Fruit fly (Drosophila melanogaster) whole organism, embryonic: ENCODE measurements around the gene sit.

ENCODE experiments used
- Abd-B ChIP-seq: fragments of 200-800 bp; sonication (Bioruptor generic); optimal IDR thresholded peaks from 2 replicates; lab custom pipeline; 2018; ENCODE audit warnings: missing biosample characterization, mild to moderate bottlenecking, missing genetic modification characterization, moderate library complexity
- Ada2b ChIP-seq: fragments of 200-800 bp; sonication (Bioruptor generic); IDR thresholded peaks from 2 replicates; pipeline ENCODE4 v1.3.6; 2022; ENCODE audit warnings: missing biosample characterization, missing genetic modification characterization
- Atf-2 ChIP-seq: fragments of 200-800 bp; sonication (Bioruptor generic); optimal IDR thresholded peaks from 2 replicates; lab custom pipeline; 2016; ENCODE audit warnings: missing biosample characterization, missing genetic modification characterization
- BEAF-32 ChIP-seq: fragments of 200-800 bp; sonication (Bioruptor generic); optimal IDR thresholded peaks from 3 replicates; lab custom pipeline; 2017; ENCODE audit warnings: missing biosample characterization, missing genetic modification characterization, mild to moderate bottlenecking, moderate library complexity, missing genetic modification reagents
- Bteb2 ChIP-seq: fragments of 200-800 bp; sonication (Bioruptor generic); optimal IDR thresholded peaks from 2 replicates; lab custom pipeline; 2016; ENCODE audit warnings: missing biosample characterization, missing genetic modification characterization
- CG10274 ChIP-seq: fragments of 200-800 bp; sonication (Bioruptor generic); optimal IDR thresholded peaks from 3 replicates; lab custom pipeline; 2017; ENCODE audit warnings: missing biosample characterization, mild to moderate bottlenecking, missing genetic modification characterization
- CG10654 ChIP-seq: fragments of 200-800 bp; sonication (Bioruptor generic); optimal IDR thresholded peaks from 2 replicates; lab custom pipeline; 2016; ENCODE audit warnings: missing biosample characterization, missing genetic modification characterization
- CG11723 ChIP-seq: fragments of 200-800 bp; sonication (Bioruptor generic); optimal IDR thresholded peaks from 2 replicates; lab custom pipeline; 2017; ENCODE audit warnings: missing biosample characterization, mild to moderate bottlenecking, missing genetic modification characterization
- CG13123 ChIP-seq: fragments of 200-800 bp; sonication (Bioruptor generic); optimal IDR thresholded peaks from 2 replicates; lab custom pipeline; 2016; ENCODE audit warnings: missing biosample characterization, missing genetic modification characterization
- CG13296 ChIP-seq: fragments of 200-800 bp; sonication (Bioruptor generic); optimal IDR thresholded peaks from 3 replicates; lab custom pipeline; 2018; ENCODE audit warnings: missing biosample characterization, mild to moderate bottlenecking, missing genetic modification characterization
- CG14441 ChIP-seq: fragments of 200-800 bp; sonication (Bioruptor generic); IDR thresholded peaks from 2 replicates; pipeline ENCODE4 v1.3.6; 2022; ENCODE audit warnings: missing biosample characterization, missing genetic modification characterization
- CG16813 ChIP-seq: fragments of 200-800 bp; sonication (Bioruptor generic); IDR thresholded peaks from 3 replicates; pipeline ENCODE4 v1.3.6; 2022; ENCODE audit warnings: missing biosample characterization, missing genetic modification characterization; ENCODE audit not compliant: partially characterized antibody
- CG16863 ChIP-seq: fragments of 200-800 bp; sonication (Bioruptor generic); optimal IDR thresholded peaks from 3 replicates; lab custom pipeline; 2016; ENCODE audit warnings: missing biosample characterization, missing genetic modification characterization
- CG17328 ChIP-seq: fragments of 200-800 bp; sonication (Bioruptor generic); IDR thresholded peaks from 2 replicates; pipeline ENCODE4 v1.3.6; 2022; ENCODE audit warnings: missing biosample characterization, missing genetic modification characterization
- CG1792 ChIP-seq: fragments of 200-800 bp; sonication (Bioruptor generic); optimal IDR thresholded peaks from 2 replicates; lab custom pipeline; 2016; ENCODE audit warnings: missing biosample characterization, missing genetic modification characterization
- CG2712 ChIP-seq: fragments of 200-800 bp; optimal IDR thresholded peaks from 3 replicates; lab custom pipeline; 2019; ENCODE audit warnings: missing biosample characterization, mild to moderate bottlenecking, missing genetic modification characterization, moderate library complexity
- CG33557 ChIP-seq: fragments of 200-800 bp; sonication (Bioruptor generic); optimal IDR thresholded peaks from 2 replicates; lab custom pipeline; 2019; ENCODE audit warnings: missing biosample characterization, mild to moderate bottlenecking, missing genetic modification characterization, moderate library complexity
- CG34376 ChIP-seq: fragments of 200-800 bp; sonication (Bioruptor generic); optimal IDR thresholded peaks from 2 replicates; lab custom pipeline; 2018; ENCODE audit warnings: missing biosample characterization, mild to moderate bottlenecking, missing genetic modification characterization
- CG3726 ChIP-seq: fragments of 200-800 bp; sonication (Bioruptor generic); IDR thresholded peaks from 3 replicates; pipeline ENCODE4, ENCODE4 v1.3.6; 2022; ENCODE audit warnings: missing biosample characterization, missing genetic modification characterization
- CG43689 ChIP-seq: fragments of 200-800 bp; sonication (Bioruptor generic); IDR thresholded peaks from 2 replicates; pipeline ENCODE4 v1.3.6; 2022; ENCODE audit warnings: missing biosample characterization, missing genetic modification characterization
- CG4820 ChIP-seq: fragments of 200-800 bp; sonication (Bioruptor generic); optimal IDR thresholded peaks from 3 replicates; lab custom pipeline; 2016; ENCODE audit warnings: missing biosample characterization, missing genetic modification characterization
- CG7786 ChIP-seq: fragments of 200-800 bp; sonication (Bioruptor generic); optimal IDR thresholded peaks from 2 replicates; lab custom pipeline; 2016; ENCODE audit warnings: missing biosample characterization, missing genetic modification characterization
- CG7928 ChIP-seq: fragments of 200-800 bp; sonication (Bioruptor generic); optimal IDR thresholded peaks from 2 replicates; lab custom pipeline; 2017; ENCODE audit warnings: missing biosample characterization, mild to moderate bottlenecking, missing genetic modification characterization
- CG7987 ChIP-seq: fragments of 200-800 bp; sonication (Bioruptor generic); optimal IDR thresholded peaks from 2 replicates; lab custom pipeline; 2018; ENCODE audit warnings: missing biosample characterization, mild to moderate bottlenecking, missing genetic modification characterization, moderate library complexity
- CG9932 ChIP-seq: fragments of 200-800 bp; sonication (Bioruptor generic); IDR thresholded peaks from 2 replicates; pipeline ENCODE4 v1.3.6; 2022; ENCODE audit warnings: missing biosample characterization, missing genetic modification characterization
- H15 ChIP-seq: fragments of 200-800 bp; sonication (Bioruptor generic); IDR thresholded peaks from 3 replicates; pipeline ENCODE4 v1.3.6; 2022; ENCODE audit warnings: missing biosample characterization, missing genetic modification characterization
- HLH54F ChIP-seq: fragments of 200-800 bp; sonication (Bioruptor generic); optimal IDR thresholded peaks from 3 replicates; lab custom pipeline; 2016; ENCODE audit warnings: missing biosample characterization, missing genetic modification characterization
- HmgZ ChIP-seq: fragments of 200-800 bp; sonication (Bioruptor generic); optimal IDR thresholded peaks from 2 replicates; lab custom pipeline; 2018; ENCODE audit warnings: missing biosample characterization, mild to moderate bottlenecking, missing genetic modification characterization
- Sox100B ChIP-seq: fragments of 200-800 bp; sonication (Bioruptor generic); optimal IDR thresholded peaks from 3 replicates; lab custom pipeline; 2018; ENCODE audit warnings: missing biosample characterization, mild to moderate bottlenecking, missing genetic modification characterization
- amos ChIP-seq: fragments of 200-800 bp; sonication (Bioruptor generic); IDR thresholded peaks from 2 replicates; pipeline ENCODE4 v1.3.6; 2022; ENCODE audit warnings: missing biosample characterization, missing genetic modification characterization; ENCODE audit not compliant: partially characterized antibody
- ase ChIP-seq: fragments of 200-800 bp; sonication (Bioruptor generic); IDR thresholded peaks from 3 replicates; pipeline ENCODE4 v1.3.6; 2022; ENCODE audit warnings: missing biosample characterization, missing genetic modification characterization
- chinmo ChIP-seq: fragments of 200-800 bp; sonication (Bioruptor generic); IDR thresholded peaks from 4 replicates; pipeline ENCODE4 v1.3.6; 2022; ENCODE audit warnings: missing biosample characterization, missing genetic modification characterization; ENCODE audit not compliant: partially characterized antibody
- crol ChIP-seq: fragments of 200-800 bp; sonication (Bioruptor generic); IDR thresholded peaks from 2 replicates; pipeline ENCODE4 v1.3.6; 2022; ENCODE audit warnings: missing biosample characterization, missing genetic modification characterization
- dmrt11E ChIP-seq: fragments of 200-800 bp; sonication (Bioruptor generic); optimal IDR thresholded peaks from 3 replicates; lab custom pipeline; 2018; ENCODE audit warnings: missing biosample characterization, mild to moderate bottlenecking, missing genetic modification characterization, moderate library complexity
- dmrt99B ChIP-seq: fragments of 200-800 bp; sonication (Bioruptor generic); optimal IDR thresholded peaks from 2 replicates; lab custom pipeline; 2018; ENCODE audit warnings: missing biosample characterization, mild to moderate bottlenecking, missing genetic modification characterization, moderate library complexity
- exex ChIP-seq: fragments of 200-800 bp; sonication (Bioruptor generic); optimal IDR thresholded peaks from 4 replicates; lab custom pipeline; 2018; ENCODE audit warnings: missing biosample characterization, mild to moderate bottlenecking, missing genetic modification characterization, moderate library complexity
- gce ChIP-seq: fragments of 200-800 bp; sonication (Bioruptor generic); IDR thresholded peaks from 3 replicates; pipeline ENCODE4 v1.3.6; 2022; ENCODE audit warnings: missing biosample characterization, missing genetic modification characterization
- hkb ChIP-seq, 2 experiments: fragments of 200-800 bp in 1 of 2; fragments of >200 bp in 1 of 2; sonication (Bioruptor generic) in 1 of 2; IDR thresholded peaks in 1 of 2; optimal IDR thresholded peaks in 1 of 2; 2 replicates each; pipeline versions ENCODE4 v1.3.6 to Lab custom; 2017 to 2022; ENCODE audit warnings: missing biosample characterization in 1 of 2, missing genetic modification characterization in 1 of 2
- lab ChIP-seq: fragments of 200-800 bp; sonication (Bioruptor generic); optimal IDR thresholded peaks from 3 replicates; lab custom pipeline; 2017; ENCODE audit warnings: missing biosample characterization, missing genetic modification characterization, mild to moderate bottlenecking, moderate library complexity, missing genetic modification reagents
- onecut ChIP-seq: fragments of 200-800 bp; sonication (Bioruptor generic); IDR thresholded peaks from 2 replicates; pipeline ENCODE4 v1.3.6; 2022; ENCODE audit warnings: missing biosample characterization, missing genetic modification characterization
- p53 ChIP-seq: fragments of 200-800 bp; sonication (Bioruptor generic); optimal IDR thresholded peaks from 2 replicates; lab custom pipeline; 2016; ENCODE audit warnings: missing biosample characterization, missing genetic modification characterization
- ranshi ChIP-seq: fragments of 200-800 bp; sonication (Bioruptor generic); IDR thresholded peaks from 2 replicates; pipeline ENCODE4 v1.3.6; 2022; ENCODE audit warnings: missing biosample characterization, missing genetic modification characterization
- sc ChIP-seq, 3 experiments: fragments of >200 bp in 2 of 3; fragments of 200-800 bp in 1 of 3; sonication (Bioruptor generic) in 1 of 3; optimal IDR thresholded peaks; 2 replicates in 2 of 3; 3 replicates in 1 of 3; lab custom pipeline; 2017; ENCODE audit warnings: mild to moderate bottlenecking in 1 of 3, missing biosample characterization in 1 of 3, missing genetic modification characterization in 1 of 3, missing genetic modification reagents in 1 of 3
- sd ChIP-seq: fragments of 200-800 bp; sonication (Bioruptor generic); optimal IDR thresholded peaks from 3 replicates; lab custom pipeline; 2018; ENCODE audit warnings: missing biosample characterization, mild to moderate bottlenecking, missing genetic modification characterization, moderate library complexity
- sna ChIP-seq: fragments of 200-800 bp; sonication (Bioruptor generic); IDR thresholded peaks from 2 replicates; pipeline ENCODE4 v1.3.6; 2022; ENCODE audit warnings: missing biosample characterization, missing genetic modification characterization; ENCODE audit not compliant: partially characterized antibody
- sug ChIP-seq: fragments of 200-800 bp; optimal IDR thresholded peaks from 2 replicates; lab custom pipeline; 2019; ENCODE audit warnings: missing biosample characterization, mild to moderate bottlenecking, missing genetic modification characterization, moderate library complexity

The sit gene

dm6 chr3R:22597344-22597954, 35.1 kb upstream of the sit start (continued):
- TF ChIP-seq amos (GFP tag; lab: Robert Waterston, UW) (no peak), CG17328 (GFP tag; lab: Robert Waterston, UW) (peak; percentile 81), CG43689 (GFP tag; lab: Robert Waterston, UW) (0 out of 2 replicates have a peak, but pooled peaks have one; percentile 30), Bteb2 (GFP tag; lab: Kevin White, UChicago) (no peak), sna (GFP tag; lab: Robert Waterston, UW) (no peak), HLH54F (peak; percentile 15), lab (GFP tag; lab: Kevin White, UChicago) (peak; percentile 72)

- TF ChIP-seq onecut (GFP tag; lab: Robert Waterston, UW) (peak; percentile 40; the same call in 1 of the 2 replicates), hkb (optimal IDR thresholded peaks at IDR 0.05; lab: Kevin White, UChicago) (no peak), hkb (GFP tag; IDR thresholded peaks at IDR 0.05; lab: Robert Waterston, UW) (peak; percentile 76), dmrt99B (tag; lab: Kevin White, UChicago) (peak; percentile 34), ase (GFP tag; lab: Robert Waterston, UW) (peak; percentile 54; the same call in 1 of the 3 replicates), CG10654 (GFP tag; lab: Kevin White, UChicago) (peak; percentile 28), sd (tag; lab: Kevin White, UChicago) (peak; percentile 31), CG7987 (peak; percentile 76), BEAF-32 (GFP tag; lab: Kevin White, UChicago) (no peak), gce (GFP tag; lab: Robert Waterston, UW) (peak; percentile 75), Abd-B (GFP tag; lab: Kevin White, UChicago) (no peak), CG2712 (tag; lab: Kevin White, UChicago) (peak; percentile 7), CG7928 (GFP tag; lab: Kevin White, UChicago) (no peak), ranshi (GFP tag; lab: Robert Waterston, UW) (peak; percentile 42; the same call in 1 of the 2 replicates), p53 (peak; percentile 54), CG10274 (GFP tag; lab: Kevin White, UChicago) (peak; percentile 9), CG33557 (peak; percentile 56), CG4820 (GFP tag; lab: Kevin White, UChicago) (peak; percentile 14), Sox100B (GFP tag; lab: Kevin White, UChicago) (no peak), CG13296 (GFP tag; lab: Kevin White, UChicago) (peak; percentile 56), exex (tag; lab: Kevin White, UChicago) (peak; percentile 62), CG16863 (GFP tag; lab: Kevin White, UChicago) (peak; percentile 7), CG16813 (GFP tag; lab: Robert Waterston, UW) (no peak), sug (tag; lab: Kevin White, UChicago) (peak; percentile 58), H15 (no peak), Atf-2 (GFP tag; lab: Kevin White, UChicago) (peak; percentile 26), CG13123 (GFP tag; lab: Kevin White, UChicago) (peak; percentile 40), CG11723 (peak; percentile 44), dmrt11E (tag; lab: Kevin White, UChicago) (peak; percentile 48), CG34376 (GFP tag; lab: Kevin White, UChicago) (peak; percentile 33), CG1792 (GFP tag; lab: Kevin White, UChicago) (peak; percentile 25), chinmo (0 out of 4 replicates have a peak, but pooled peaks have one; percentile 37), CG14441 (GFP tag; lab: Robert Waterston, UW) (no peak; the same call in 1 of the 2 replicates), Ada2b (no peak), crol (GFP tag; lab: Robert Waterston, UW) (no peak), HmgZ (tag; lab: Kevin White, UChicago) (peak; percentile 56), sc (optimal IDR thresholded peaks at IDR 0.05; lab: Kevin White, UChicago) (no peak), sc (GFP tag; optimal IDR thresholded peaks at IDR 0.05; lab: Kevin White, UChicago) (peak; percentile 26), CG7786 (GFP tag; lab: Kevin White, UChicago) (peak; percentile 32), CG9932 (GFP tag; lab: Robert Waterston, UW) (peak; percentile 19; the same call in 1 of the 2 replicates), CG3726 (GFP tag; lab: Robert Waterston, UW) (peak; percentile 57; the same call in 1 of the 3 replicates)
These were observed 34.1 kb upstream of the sit start for dm6 chr3R:22596450-22596849.
